Fruit fly (Drosophila melanogaster): ENCODE data around the gene Ing3.

Ing3 gene

DNA sequence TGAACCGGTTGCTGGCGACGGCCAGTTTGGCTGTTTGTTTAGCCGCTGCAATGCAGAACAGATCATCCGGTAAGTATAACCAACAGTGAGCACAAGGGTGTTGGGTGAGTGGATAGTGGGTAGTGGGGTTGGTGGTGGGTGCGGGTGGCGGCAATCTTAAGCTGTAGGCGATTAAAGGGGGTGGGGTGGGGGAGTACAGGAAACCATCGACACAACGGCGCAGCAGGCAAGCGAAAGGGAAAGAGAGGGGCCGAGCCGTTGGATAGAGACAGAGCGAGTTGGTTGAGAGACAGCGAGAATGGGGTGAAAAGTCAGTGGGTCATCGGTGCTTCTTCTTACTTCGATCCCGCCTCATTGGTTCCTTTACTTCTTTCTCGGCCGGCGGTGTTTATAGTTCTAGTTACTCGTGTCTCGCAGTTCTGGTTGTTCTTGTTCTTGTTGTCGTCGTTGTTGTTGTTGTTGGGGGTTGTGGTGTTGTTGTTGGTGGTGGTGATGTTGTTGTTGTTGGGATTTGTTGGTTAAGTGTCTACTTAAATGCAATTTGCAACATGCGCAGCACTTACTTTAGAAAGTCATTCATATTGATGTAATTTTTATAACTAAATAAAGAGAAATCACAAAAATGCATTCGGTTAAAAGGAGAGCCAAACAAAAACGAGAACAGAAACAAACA lies 16.5 kb downstream of the Ing3 start:
- TF ChIP-seq br (GFP tag; optimal IDR thresholded peaks at IDR 0.05) = no peak
- TF ChIP-seq CrebA (GFP tag; optimal IDR thresholded peaks at IDR 0.05; ENCODE audit: borderline replicate concordance) = no peak
- no peak for TF ChIP-seq Mio (GFP tag; optimal IDR thresholded peaks at IDR 0.05)
- no peak for TF ChIP-seq dmrt93B (GFP tag; optimal IDR thresholded peaks at IDR 0.05)
- no peak for TF ChIP-seq pan (optimal IDR thresholded peaks at IDR 0.05)
- TF ChIP-seq sage (GFP tag; optimal IDR thresholded peaks at IDR 0.05) = no peak
- TF ChIP-seq CG32264 (GFP tag; optimal IDR thresholded peaks at IDR 0.05) = no peak
- TF ChIP-seq GATAd (GFP tag; optimal IDR thresholded peaks at IDR 0.05) = no peak

dm6 chrX:18635118-18635552 lies 17.8 kb downstream of the Ing3 start:
- peak; percentile 4 for TF ChIP-seq br (GFP tag; optimal IDR thresholded peaks at IDR 0.05)
- peak in 1 of 2 experiments; percentile 47 for TF ChIP-seq foxo (GFP tag; optimal IDR thresholded peaks at IDR 0.05)
- TF ChIP-seq h (GFP tag; optimal IDR thresholded peaks at IDR 0.05) = peak; percentile 9
- TF ChIP-seq pan (optimal IDR thresholded peaks at IDR 0.05) = no peak
- TF ChIP-seq sage (GFP tag; optimal IDR thresholded peaks at IDR 0.05) = no peak
- no peak for TF ChIP-seq Hnf4 (GFP tag; optimal IDR thresholded peaks at IDR 0.05)
- peak; percentile 68 for TF ChIP-seq Hr83 (GFP tag; optimal IDR thresholded peaks at IDR 0.05; ENCODE audit: poor library complexity, severe bottlenecking)
- TF ChIP-seq fru (GFP tag; optimal IDR thresholded peaks at IDR 0.05) = peak; percentile 19
- TF ChIP-seq HLH106 (tag; optimal IDR thresholded peaks at IDR 0.05) = peak; percentile 22
- TF ChIP-seq Myc (optimal IDR thresholded peaks at IDR 0.05) = peak; percentile 67
- TF ChIP-seq Sp1 (GFP tag; optimal IDR thresholded peaks at IDR 0.05) = no peak
- TF ChIP-seq ey (GFP tag; optimal IDR thresholded peaks at IDR 0.05) = peak; percentile 36
- peak; percentile 76 for TF ChIP-seq Vsx2 (GFP tag; optimal IDR thresholded peaks at IDR 0.05; ENCODE audit: partially characterized antibody)

dm6 chrX:18634716-18635115 lies 18.2 kb downstream of the Ing3 start, which contains the start of gene wgn:
Gene wgn (minus strand): TSS chrX:18634908.
- TF ChIP-seq Hr83 (GFP tag; optimal IDR thresholded peaks at IDR 0.05; ENCODE audit: poor library complexity, severe bottlenecking) = peak; percentile 28
- no peak for TF ChIP-seq tai (GFP tag; optimal IDR thresholded peaks at IDR 0.05)

DNA sequence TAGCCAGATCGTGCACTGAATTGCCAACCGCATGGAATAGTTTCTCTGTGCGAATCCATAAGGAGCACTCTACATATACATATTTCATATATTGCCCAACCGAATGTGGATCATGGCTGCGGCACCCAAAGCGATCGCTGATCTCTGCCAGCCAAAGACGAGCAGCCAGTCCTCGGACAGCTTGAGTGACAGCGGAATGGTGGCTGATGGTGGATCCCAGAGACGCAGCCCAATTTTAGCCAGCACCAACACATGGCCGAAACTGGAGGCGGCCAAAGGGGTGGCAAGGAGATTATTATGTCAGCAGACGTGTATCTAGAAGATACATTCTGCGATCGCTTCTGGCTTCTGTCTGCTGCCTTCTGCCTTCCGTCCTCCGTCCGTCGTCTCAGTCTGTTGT lies 21.9 kb downstream of the Ing3 start:
- TF ChIP-seq brk (GFP tag; optimal IDR thresholded peaks at IDR 0.05) = no peak
- no peak for TF ChIP-seq lola (GFP tag; optimal IDR thresholded peaks at IDR 0.05)
- TF ChIP-seq foxo (GFP tag; optimal IDR thresholded peaks at IDR 0.05) = no peak
- TF ChIP-seq psq (GFP tag; optimal IDR thresholded peaks at IDR 0.05) = no peak
- no peak for TF ChIP-seq br (GFP tag; optimal IDR thresholded peaks at IDR 0.05)
- no peak for TF ChIP-seq CrebA (GFP tag; optimal IDR thresholded peaks at IDR 0.05; ENCODE audit: borderline replicate concordance)
- TF ChIP-seq pan (optimal IDR thresholded peaks at IDR 0.05) = no peak
- TF ChIP-seq usp (GFP tag; optimal IDR thresholded peaks at IDR 0.05) = no peak
- TF ChIP-seq CG9705 (GFP tag; optimal IDR thresholded peaks at IDR 0.05) = no peak
- TF ChIP-seq ey (GFP tag; optimal IDR thresholded peaks at IDR 0.05) = no peak
- TF ChIP-seq Rel (GFP tag; optimal IDR thresholded peaks at IDR 0.05) = no peak
- TF ChIP-seq Rel (tag; optimal IDR thresholded peaks at IDR 0.05) = no peak
- no peak for TF ChIP-seq Hr78 (GFP tag; optimal IDR thresholded peaks at IDR 0.05)
- TF ChIP-seq N (GFP tag; optimal IDR thresholded peaks at IDR 0.05) = no peak
- no peak for TF ChIP-seq Dfd (GFP tag; optimal IDR thresholded peaks at IDR 0.05)
- no peak for TF ChIP-seq Hnf4 (GFP tag; optimal IDR thresholded peaks at IDR 0.05)
- TF ChIP-seq h (GFP tag; optimal IDR thresholded peaks at IDR 0.05) = no peak
- no peak for TF ChIP-seq tai (GFP tag; optimal IDR thresholded peaks at IDR 0.05)
- TF ChIP-seq dl (GFP tag; optimal IDR thresholded peaks at IDR 0.05; ENCODE audit: insufficient read depth in 1 of 2, partially characterized antibody in 2 of 2) = no peak
- no peak for TF ChIP-seq GATAd (GFP tag; optimal IDR thresholded peaks at IDR 0.05)

dm6 chrX:18627002-18627401 lies 25.9 kb downstream of the Ing3 start:
- TF ChIP-seq Sp1 (GFP tag; optimal IDR thresholded peaks at IDR 0.05) = no peak
- TF ChIP-seq woc (GFP tag; optimal IDR thresholded peaks at IDR 0.05) = no peak
- no peak for TF ChIP-seq Abd-B (GFP tag; optimal IDR thresholded peaks at IDR 0.05)
- no peak for TF ChIP-seq usp (GFP tag; optimal IDR thresholded peaks at IDR 0.05)

All from whole organism, wandering third instar larva.